Worm (Caenorhabditis elegans) whole organism, L3 larva: ENCODE data around the gene F46F2.5.

Source experiments
- ceh-9 ChIP-seq: sonication (generic microtip); optimal IDR thresholded peaks from 2 replicates; lab custom pipeline; 2018; ENCODE audit warnings: missing biosample characterization, missing genetic modification characterization
- lin-39 ChIP-seq: fragments of 150-350 bp; optimal IDR thresholded peaks from 2 replicates; lab custom pipeline; 2018; ENCODE audit warnings: missing biosample characterization, missing genetic modification reagents, missing genetic modification characterization
- nhr-11 ChIP-seq: fragments of 150-350 bp; optimal IDR thresholded peaks from 2 replicates; lab custom pipeline; 2014; ENCODE audit warnings: missing biosample characterization, missing genetic modification characterization
- nhr-76 ChIP-seq: fragments of 150-350 bp; sonication (generic microtip); optimal IDR thresholded peaks from 5 replicates; lab custom pipeline; 2014; ENCODE audit warnings: missing biosample characterization, missing genetic modification characterization
- tbx-2 ChIP-seq: sonication (generic microtip); optimal IDR thresholded peaks from 2 replicates; lab custom pipeline; 2016; ENCODE audit warnings: mild to moderate bottlenecking, missing genetic modification characterization, missing compliant biosample characterization

- TF ChIP-seq nhr-76 (no peak), nhr-11 (tag; lab: Kevin White, UChicago) (no peak), ceh-9 (tag; lab: Kevin White, UChicago) (no peak), lin-39 (peak; percentile 88), tbx-2 (tag; lab: Kevin White, UChicago) (no peak)
Observed at ce11 chrX:15281248-15281647, 18.7 kb downstream of the F46F2.5 start.
